Worm (Caenorhabditis elegans): Measurements from ENCODE around the gene CC8.3.

The CC8.3 gene

DNA sequence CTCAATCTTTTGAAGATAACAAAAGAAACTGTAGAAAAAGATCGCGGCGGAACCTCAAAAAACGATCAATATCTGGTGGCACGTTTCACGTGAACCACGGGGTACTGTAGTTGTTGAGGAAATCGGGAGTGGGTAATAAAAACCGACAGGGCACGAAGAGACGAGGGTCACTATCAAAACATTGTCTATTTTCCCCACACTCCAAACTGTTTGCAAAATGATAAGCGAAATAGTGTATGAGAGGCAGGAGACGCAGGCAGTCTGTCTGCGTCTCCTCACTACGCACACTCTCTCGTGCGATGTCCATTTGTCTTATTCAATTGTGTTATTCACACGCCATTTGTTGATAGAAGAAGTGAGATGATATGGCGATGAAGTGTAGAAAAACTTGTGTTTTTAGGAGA lies 11.3 kb upstream of the CC8.3 start (continued):
- TF ChIP-seq efl-1 (optimal IDR thresholded peaks at IDR 0.05) (peak; percentile 67 to 79), efl-1 (GFP tag; optimal IDR thresholded peaks at IDR 0.05 in 1 of 2) (peak in 1 of 2 experiments; percentile 84), mep-1 (tag; optimal IDR thresholded peaks at IDR 0.05) (peak; percentile 33), sptf-1 (tag; optimal IDR thresholded peaks at IDR 0.05) (no peak), lin-15B (tag; optimal IDR thresholded peaks at IDR 0.05) (no peak), nhr-19 (GFP tag; conservative IDR thresholded peaks at IDR 0.05) (peak; percentile 95), fkh-4 (tag; optimal IDR thresholded peaks at IDR 0.05; ENCODE audit: borderline replicate concordance) (no peak), dsc-1 (tag; optimal IDR thresholded peaks at IDR 0.05) (no peak), lin-35 (GFP tag; optimal IDR thresholded peaks at IDR 0.05) (peak; percentile 7 to 77), nhr-85 (tag) (peak; percentile 99), mdl-1 (tag; optimal IDR thresholded peaks at IDR 0.05) (peak in 1 of 2 experiments; percentile 91), nhr-90 (tag; optimal IDR thresholded peaks at IDR 0.05; ENCODE audit: poor library complexity) (peak; percentile 92), egl-27 (tag; optimal IDR thresholded peaks at IDR 0.05) (no peak), nhr-47 (tag; optimal IDR thresholded peaks at IDR 0.05) (peak; percentile 68), nhr-28 (tag; optimal IDR thresholded peaks at IDR 0.05) (no peak), nhr-76 (tag; optimal IDR thresholded peaks at IDR 0.05) (no peak), nhr-12 (tag; optimal IDR thresholded peaks at IDR 0.05) (no peak), lin-14 (GFP tag; optimal IDR thresholded peaks at IDR 0.05) (peak; percentile 85), zip-4 (GFP tag; optimal IDR thresholded peaks at IDR 0.05) (no peak), swsn-7 (tag; optimal IDR thresholded peaks at IDR 0.05) (peak; percentile 28), lsy-2 (tag; optimal IDR thresholded peaks at IDR 0.05) (peak; percentile 65 to 94), xbp-1 (tag; optimal IDR thresholded peaks at IDR 0.05) (peak; percentile 14), ceh-82 (tag; optimal IDR thresholded peaks at IDR 0.05) (no peak), nhr-71 (tag; optimal IDR thresholded peaks at IDR 0.05) (peak; percentile 91), nhr-77 (tag; optimal IDR thresholded peaks at IDR 0.05) (no peak), mef-2 (tag; optimal IDR thresholded peaks at IDR 0.05) (no peak), tbx-2 (tag; optimal IDR thresholded peaks at IDR 0.05) (peak; percentile 81), jun-1 (tag; optimal IDR thresholded peaks at IDR 0.05) (peak; percentile 3), dpl-1 (GFP tag; optimal IDR thresholded peaks at IDR 0.05) (peak in 1 of 3 experiments; percentile 25)

DNA sequence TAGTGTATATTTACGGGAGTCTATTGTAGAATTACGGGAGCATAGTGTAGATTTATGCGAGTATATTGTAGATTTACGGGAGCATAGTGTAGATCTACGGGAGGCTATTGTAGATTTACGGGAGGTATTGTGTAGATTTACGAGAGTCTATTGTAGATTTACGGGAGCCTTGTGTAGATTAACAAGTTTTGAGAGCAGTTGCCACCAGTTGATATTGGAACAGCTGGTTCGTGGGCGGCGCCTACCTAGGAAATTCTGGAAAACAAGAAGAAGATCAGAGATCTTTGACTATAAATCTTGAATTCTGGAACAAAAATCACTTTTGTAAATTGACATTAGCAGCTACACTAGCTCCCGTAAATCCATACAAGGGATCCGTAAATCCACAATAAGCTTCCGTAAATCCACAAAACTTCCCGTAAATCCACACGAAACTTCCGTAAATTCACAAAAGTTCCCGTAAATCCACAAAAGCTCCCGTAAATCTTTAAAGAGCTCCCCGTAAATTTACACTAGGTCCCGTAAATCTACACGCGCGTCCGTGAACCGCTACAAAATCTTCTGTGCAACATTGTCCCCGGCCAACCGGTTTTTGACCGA lies 10.8 kb upstream of the CC8.3 start:
- TF ChIP-seq efl-1 (optimal IDR thresholded peaks at IDR 0.05) (no peak), efl-1 (GFP tag; optimal IDR thresholded peaks at IDR 0.05 in 1 of 2) (peak in 1 of 2 experiments; percentile 80), nhr-28 (tag; optimal IDR thresholded peaks at IDR 0.05) (no peak), ceh-8 (GFP tag; optimal IDR thresholded peaks at IDR 0.05) (no peak), rnt-1 (tag; optimal IDR thresholded peaks at IDR 0.05) (peak; percentile 57), C16A3.4 (tag; optimal IDR thresholded peaks at IDR 0.05) (no peak), nhr-11 (tag; optimal IDR thresholded peaks at IDR 0.05) (no peak), lin-15B (tag; optimal IDR thresholded peaks at IDR 0.05) (no peak)

ce11 chrIV:3652223-3652622 lies 10.1 kb upstream of the CC8.3 start:
- TF ChIP-seq egl-13 (tag; optimal IDR thresholded peaks at IDR 0.05), result no peak
- peak; percentile 58 for TF ChIP-seq nhr-71 (tag; optimal IDR thresholded peaks at IDR 0.05)
- TF ChIP-seq ztf-11 (tag; optimal IDR thresholded peaks at IDR 0.05), result no peak
- TF ChIP-seq fkh-10 (GFP tag; optimal IDR thresholded peaks at IDR 0.05), result no peak
- no peak for TF ChIP-seq mab-9 (GFP tag; IDR thresholded peaks at IDR 0.05)
- TF ChIP-seq lin-14 (GFP tag; optimal IDR thresholded peaks at IDR 0.05), result peak; percentile 13
- TF ChIP-seq jun-1 (tag; optimal IDR thresholded peaks at IDR 0.05), result no peak
- no peak for TF ChIP-seq swsn-7 (tag; optimal IDR thresholded peaks at IDR 0.05)
- no peak for TF ChIP-seq tlp-1 (tag; optimal IDR thresholded peaks at IDR 0.05)
- TF ChIP-seq lir-3 (tag; optimal IDR thresholded peaks at IDR 0.05; ENCODE audit: poor library complexity), result no peak
- TF ChIP-seq alr-1 (tag; optimal IDR thresholded peaks at IDR 0.05; ENCODE audit: borderline replicate concordance), result no peak
- TF ChIP-seq fkh-4 (tag; optimal IDR thresholded peaks at IDR 0.05; ENCODE audit: borderline replicate concordance), result no peak
- TF ChIP-seq pax-3 (tag; optimal IDR thresholded peaks at IDR 0.05), result no peak
- no peak for TF ChIP-seq lin-13 (GFP tag; optimal IDR thresholded peaks at IDR 0.05)
- no peak for TF ChIP-seq C34B4.2 (tag; optimal IDR thresholded peaks at IDR 0.05)
- no peak for TF ChIP-seq nhr-28 (tag; optimal IDR thresholded peaks at IDR 0.05)
- TF ChIP-seq tbx-2 (tag; optimal IDR thresholded peaks at IDR 0.05), result peak; percentile 30
- no peak for TF ChIP-seq ceh-90 (tag; optimal IDR thresholded peaks at IDR 0.05)
- TF ChIP-seq blmp-1 (tag; optimal IDR thresholded peaks at IDR 0.05), result peak; percentile 67
- TF ChIP-seq unc-86 (tag; optimal IDR thresholded peaks at IDR 0.05), result no peak
- no peak for TF ChIP-seq ets-5 (GFP tag; IDR thresholded peaks at IDR 0.05)
- no peak for TF ChIP-seq aly-2 (tag; optimal IDR thresholded peaks at IDR 0.05)
- TF ChIP-seq nhr-85 (tag), result peak; percentile 83
- TF ChIP-seq mdl-1 (tag; optimal IDR thresholded peaks at IDR 0.05), result peak in 1 of 2 experiments; percentile 30
- no peak for TF ChIP-seq vab-15 (tag; optimal IDR thresholded peaks at IDR 0.05)
